Fruit fly (Drosophila melanogaster) whole organism, embryonic: ENCODE measurements around the gene Rad60.
A peak's percentile ranks its signal among the peaks of the same experiment; 100 is the strongest.

ENCODE experiments used
- Ada2b ChIP-seq: fragments of 200-800 bp; sonication (Bioruptor generic); IDR thresholded peaks from 2 replicates; pipeline ENCODE4 v1.3.6; 2022; ENCODE audit warnings: missing biosample characterization, missing genetic modification characterization
- Adf1 ChIP-seq: fragments of 200-800 bp; sonication (Bioruptor generic); IDR thresholded peaks from 2 replicates; pipeline ENCODE4 v1.3.6; 2022; ENCODE audit warnings: missing biosample characterization, missing genetic modification characterization
- Asciz ChIP-seq: fragments of 200-800 bp; sonication (Bioruptor generic); optimal IDR thresholded peaks from 2 replicates; lab custom pipeline; 2017; ENCODE audit warnings: missing biosample characterization, mild to moderate bottlenecking, missing genetic modification characterization, missing genetic modification reagents
- Atf6 ChIP-seq: fragments of 200-800 bp; sonication (Bioruptor generic); IDR thresholded peaks from 2 replicates; pipeline ENCODE4 v1.3.6; 2022; ENCODE audit warnings: missing biosample characterization, missing genetic modification characterization
- BtbVII ChIP-seq: fragments of 200-800 bp; sonication (Bioruptor generic); optimal IDR thresholded peaks from 3 replicates; lab custom pipeline; 2017; ENCODE audit warnings: missing biosample characterization, mild to moderate bottlenecking, missing genetic modification characterization
- CG10209 ChIP-seq: fragments of 200-800 bp; sonication (Bioruptor generic); optimal IDR thresholded peaks from 3 replicates; lab custom pipeline; 2017; ENCODE audit warnings: missing biosample characterization, mild to moderate bottlenecking, missing genetic modification characterization, missing genetic modification reagents
- CG10274 ChIP-seq: fragments of 200-800 bp; sonication (Bioruptor generic); optimal IDR thresholded peaks from 3 replicates; lab custom pipeline; 2017; ENCODE audit warnings: missing biosample characterization, mild to moderate bottlenecking, missing genetic modification characterization
- CG10543 ChIP-seq: fragments of 200-800 bp; sonication (Bioruptor generic); optimal IDR thresholded peaks from 3 replicates; lab custom pipeline; 2017; ENCODE audit warnings: missing biosample characterization, mild to moderate bottlenecking, missing genetic modification characterization, moderate library complexity
- CG11696 ChIP-seq: fragments of 200-800 bp; sonication (Bioruptor generic); IDR thresholded peaks from 2 replicates; pipeline ENCODE4 v1.3.6; 2022; ENCODE audit warnings: missing biosample characterization, missing genetic modification characterization
- CG12155 ChIP-seq: fragments of 200-800 bp; sonication (Bioruptor generic); optimal IDR thresholded peaks from 3 replicates; lab custom pipeline; 2016; ENCODE audit warnings: missing biosample characterization, missing genetic modification characterization
- CG1233 ChIP-seq: fragments of 200-800 bp; sonication (Bioruptor generic); optimal IDR thresholded peaks from 4 replicates; lab custom pipeline; 2018; ENCODE audit warnings: missing biosample characterization, mild to moderate bottlenecking, missing genetic modification characterization
- CG12744 ChIP-seq: fragments of 200-800 bp; sonication (Bioruptor generic); optimal IDR thresholded peaks from 2 replicates; lab custom pipeline; 2016; ENCODE audit warnings: missing biosample characterization, missing genetic modification characterization
- CG2116 ChIP-seq: fragments of 200-800 bp; sonication (Bioruptor generic); optimal IDR thresholded peaks from 3 replicates; lab custom pipeline; 2018; ENCODE audit warnings: missing biosample characterization, mild to moderate bottlenecking, missing genetic modification characterization
- CG32532 ChIP-seq: fragments of 200-800 bp; sonication (Bioruptor generic); IDR thresholded peaks from 2 replicates; pipeline ENCODE4 v1.3.6; 2022; ENCODE audit warnings: missing biosample characterization, missing genetic modification characterization
- CG7357 ChIP-seq: fragments of 200-800 bp; sonication (Bioruptor generic); IDR thresholded peaks from 3 replicates; pipeline ENCODE4 v1.3.6; 2022; ENCODE audit warnings: missing biosample characterization, missing genetic modification characterization
- CG7556 ChIP-seq: fragments of 200-800 bp; sonication (Bioruptor generic); optimal IDR thresholded peaks from 2 replicates; lab custom pipeline; 2017; ENCODE audit warnings: missing biosample characterization, mild to moderate bottlenecking, missing genetic modification characterization
- CG7839 ChIP-seq: fragments of 200-800 bp; sonication (Bioruptor generic); optimal IDR thresholded peaks from 3 replicates; lab custom pipeline; 2018; ENCODE audit warnings: missing biosample characterization, mild to moderate bottlenecking, missing genetic modification characterization, moderate library complexity
- CG8290 ChIP-seq, 3 experiments: fragments of 200-800 bp; sonication (Bioruptor generic); optimal IDR thresholded peaks; 2 replicates each; lab custom pipeline; 2016 to 2019; ENCODE audit warnings: missing biosample characterization in 3 of 3, missing genetic modification characterization in 3 of 3, mild to moderate bottlenecking in 2 of 3, moderate library complexity in 1 of 3
- CG8944 ChIP-seq: fragments of 200-800 bp; sonication (Bioruptor generic); optimal IDR thresholded peaks from 3 replicates; lab custom pipeline; 2016; ENCODE audit warnings: missing biosample characterization, missing genetic modification characterization
- CG9727 ChIP-seq: fragments of 200-800 bp; sonication (Bioruptor generic); optimal IDR thresholded peaks from 3 replicates; lab custom pipeline; 2017; ENCODE audit warnings: missing biosample characterization, mild to moderate bottlenecking, missing genetic modification characterization
- CG9932 ChIP-seq: fragments of 200-800 bp; sonication (Bioruptor generic); IDR thresholded peaks from 2 replicates; pipeline ENCODE4 v1.3.6; 2022; ENCODE audit warnings: missing biosample characterization, missing genetic modification characterization
- CoRest ChIP-seq: fragments of 200-800 bp; sonication (Bioruptor generic); optimal IDR thresholded peaks from 3 replicates; lab custom pipeline; 2018; ENCODE audit warnings: missing biosample characterization, mild to moderate bottlenecking, missing genetic modification characterization, moderate library complexity
- D19A ChIP-seq: fragments of 200-800 bp; optimal IDR thresholded peaks from 3 replicates; lab custom pipeline; 2019; ENCODE audit warnings: missing biosample characterization, mild to moderate bottlenecking, missing genetic modification characterization, moderate library complexity
- Dek ChIP-seq: fragments of 200-800 bp; sonication (Bioruptor generic); optimal IDR thresholded peaks from 3 replicates; lab custom pipeline; 2019; ENCODE audit warnings: missing biosample characterization, mild to moderate bottlenecking, missing genetic modification characterization, moderate library complexity
- HLH3B ChIP-seq: fragments of 200-800 bp; sonication (Bioruptor generic); IDR thresholded peaks from 2 replicates; pipeline ENCODE4 v1.3.6; 2022; ENCODE audit warnings: missing biosample characterization, missing genetic modification characterization
- Hey ChIP-seq: fragments of 200-800 bp; sonication (Bioruptor generic); optimal IDR thresholded peaks from 3 replicates; lab custom pipeline; 2018; ENCODE audit warnings: missing biosample characterization, mild to moderate bottlenecking, missing genetic modification characterization
- Hr51 ChIP-seq, 2 experiments: fragments of 200-800 bp; sonication (Bioruptor generic); optimal IDR thresholded peaks; 2 replicates in 1 of 2; 3 replicates in 1 of 2; lab custom pipeline; 2016 to 2018; ENCODE audit warnings: missing biosample characterization in 2 of 2, missing genetic modification characterization in 2 of 2, mild to moderate bottlenecking in 1 of 2, moderate library complexity in 1 of 2
- MBD-R2 ChIP-seq: fragments of 200-800 bp; sonication (Bioruptor generic); IDR thresholded peaks from 2 replicates; pipeline ENCODE4 v1.3.6; 2022; ENCODE audit warnings: missing biosample characterization, missing genetic modification characterization
- Meics ChIP-seq: fragments of 200-800 bp; sonication (Bioruptor generic); optimal IDR thresholded peaks from 2 replicates; lab custom pipeline; 2017; ENCODE audit warnings: missing biosample characterization, mild to moderate bottlenecking, missing genetic modification characterization
- Nf-YC ChIP-seq: fragments of 200-800 bp; optimal IDR thresholded peaks from 3 replicates; lab custom pipeline; 2019; ENCODE audit warnings: missing biosample characterization, mild to moderate bottlenecking, missing genetic modification characterization, moderate library complexity
- Oli ChIP-seq: fragments of 200-800 bp; sonication (Bioruptor generic); optimal IDR thresholded peaks from 2 replicates; lab custom pipeline; 2018; ENCODE audit warnings: missing biosample characterization, mild to moderate bottlenecking, missing genetic modification characterization, moderate library complexity
- Spps ChIP-seq: fragments of 200-800 bp; sonication (Bioruptor generic); optimal IDR thresholded peaks from 2 replicates; lab custom pipeline; 2018; ENCODE audit warnings: missing biosample characterization, mild to moderate bottlenecking, missing genetic modification characterization
- TFAM ChIP-seq: fragments of 200-800 bp; sonication (Bioruptor generic); optimal IDR thresholded peaks from 2 replicates; lab custom pipeline; 2017; ENCODE audit warnings: missing biosample characterization, missing genetic modification characterization, inconsistent platforms
- amos ChIP-seq: fragments of 200-800 bp; sonication (Bioruptor generic); IDR thresholded peaks from 2 replicates; pipeline ENCODE4 v1.3.6; 2022; ENCODE audit warnings: missing biosample characterization, missing genetic modification characterization; ENCODE audit not compliant: partially characterized antibody
- caup ChIP-seq: fragments of 200-800 bp; sonication (Bioruptor generic); optimal IDR thresholded peaks from 3 replicates; lab custom pipeline; 2017; ENCODE audit warnings: missing biosample characterization, mild to moderate bottlenecking, missing genetic modification characterization, moderate library complexity; ENCODE audit not compliant: severe bottlenecking
- danr ChIP-seq: fragments of 200-800 bp; sonication (Bioruptor generic); IDR thresholded peaks from 2 replicates; pipeline ENCODE4 v1.3.6; 2022; ENCODE audit warnings: missing biosample characterization, missing genetic modification characterization
- ems ChIP-seq: fragments of 200-800 bp; sonication (Bioruptor generic); optimal IDR thresholded peaks from 3 replicates; lab custom pipeline; 2016; ENCODE audit warnings: missing biosample characterization, missing genetic modification characterization
- fd3F ChIP-seq: fragments of 200-800 bp; sonication (Bioruptor generic); optimal IDR thresholded peaks from 2 replicates; lab custom pipeline; 2018; ENCODE audit warnings: missing biosample characterization, mild to moderate bottlenecking, missing genetic modification characterization, moderate library complexity
- hkb ChIP-seq, 2 experiments: fragments of 200-800 bp in 1 of 2; fragments of >200 bp in 1 of 2; sonication (Bioruptor generic) in 1 of 2; IDR thresholded peaks in 1 of 2; optimal IDR thresholded peaks in 1 of 2; 2 replicates each; pipeline versions ENCODE4 v1.3.6 to Lab custom; 2017 to 2022; ENCODE audit warnings: missing biosample characterization in 1 of 2, missing genetic modification characterization in 1 of 2
- lab ChIP-seq: fragments of 200-800 bp; sonication (Bioruptor generic); optimal IDR thresholded peaks from 3 replicates; lab custom pipeline; 2017; ENCODE audit warnings: missing biosample characterization, missing genetic modification characterization, mild to moderate bottlenecking, moderate library complexity, missing genetic modification reagents
- nau ChIP-seq: fragments of 200-800 bp; sonication (Bioruptor generic); optimal IDR thresholded peaks from 3 replicates; lab custom pipeline; 2017; ENCODE audit warnings: missing biosample characterization, mild to moderate bottlenecking, missing genetic modification characterization, missing genetic modification reagents
- otp ChIP-seq: fragments of 200-800 bp; sonication (Bioruptor generic); IDR thresholded peaks from 3 replicates; pipeline ENCODE4, ENCODE4 v1.3.6; 2022; ENCODE audit warnings: missing biosample characterization, missing genetic modification characterization
- shn ChIP-seq: fragments of 200-800 bp; sonication (Bioruptor generic); optimal IDR thresholded peaks from 3 replicates; lab custom pipeline; 2016; ENCODE audit warnings: missing biosample characterization, missing genetic modification characterization
- sob ChIP-seq: fragments of 200-800 bp; sonication (Bioruptor generic); IDR thresholded peaks from 2 replicates; pipeline ENCODE4 v1.3.6; 2022; ENCODE audit warnings: missing biosample characterization, missing genetic modification characterization
- ssp ChIP-seq: fragments of 200-800 bp; sonication (Bioruptor generic); IDR thresholded peaks from 2 replicates; pipeline ENCODE4 v1.3.6; 2022; ENCODE audit warnings: missing biosample characterization, missing genetic modification characterization
- sug ChIP-seq: fragments of 200-800 bp; optimal IDR thresholded peaks from 2 replicates; lab custom pipeline; 2019; ENCODE audit warnings: missing biosample characterization, mild to moderate bottlenecking, missing genetic modification characterization, moderate library complexity
- tgo ChIP-seq: fragments of 200-800 bp; sonication (Bioruptor generic); IDR thresholded peaks from 3 replicates; pipeline ENCODE4 v1.3.6; 2022; ENCODE audit warnings: missing biosample characterization, missing genetic modification characterization
- wdn ChIP-seq: fragments of 200-800 bp; sonication (Bioruptor generic); IDR thresholded peaks from 2 replicates; pipeline ENCODE4 v1.3.6; 2022; ENCODE audit warnings: missing biosample characterization, missing genetic modification characterization
- zfh2 ChIP-seq: fragments of 200-800 bp; sonication (Bioruptor generic); optimal IDR thresholded peaks from 2 replicates; lab custom pipeline; 2016; ENCODE audit warnings: missing biosample characterization, missing genetic modification characterization

Rad60 gene

DNA sequence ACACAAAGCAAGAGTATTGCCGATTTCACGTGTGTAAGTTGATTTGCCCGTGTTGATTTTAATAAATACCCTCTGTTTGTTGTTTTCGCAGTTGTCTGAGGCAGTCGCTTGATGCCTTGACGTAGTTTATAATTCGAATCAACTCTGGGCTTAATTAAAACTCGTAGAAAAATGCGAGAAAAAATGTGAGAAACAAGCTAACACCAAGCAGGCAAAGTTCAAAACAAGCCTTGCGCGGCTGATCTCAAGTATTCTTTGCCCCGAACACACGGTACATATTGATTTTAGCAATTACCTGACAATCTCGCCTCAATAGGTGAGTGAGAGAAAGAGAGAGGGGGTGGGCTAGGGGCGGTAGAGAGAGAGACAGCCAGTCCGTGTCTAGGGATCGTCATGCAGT, 26.0 kb downstream of the Rad60 start (continued):
- TF ChIP-seq CG2116 (peak; percentile 7), CG7556 (GFP tag; lab: Kevin White, UChicago) (peak; percentile 16), nau (peak; percentile 13), TFAM (GFP tag; lab: Kevin White, UChicago) (no peak), CG7839 (peak; percentile 19), fd3F (peak; percentile 38), CG10543 (GFP tag; lab: Kevin White, UChicago) (peak; percentile 77), CoRest (tag; lab: Kevin White, UChicago) (peak; percentile 33), D19A (peak; percentile 15), otp (GFP tag; lab: Robert Waterston, UW) (peak; percentile 63; the same call in 1 of the 3 replicates), CG7357 (GFP tag; lab: Robert Waterston, UW) (no peak), CG8944 (no peak), Asciz (GFP tag; lab: Kevin White, UChicago) (peak; percentile 27), zfh2 (peak; percentile 28), HLH3B (peak; percentile 22; the same call in 1 of the 2 replicates), BtbVII (GFP tag; lab: Kevin White, UChicago) (peak; percentile 66), MBD-R2 (no peak), CG10274 (peak; percentile 16), ems (GFP tag; lab: Kevin White, UChicago) (peak; percentile 26), Hr51 (GFP tag; optimal IDR thresholded peaks at IDR 0.05; lab: Kevin White, UChicago) (peak in 1 of 2 experiments; percentile 45), tgo (GFP tag; lab: Robert Waterston, UW) (no peak; the same call in 2 of the 3 replicates), CG32532 (peak; percentile 53; the same call in 1 of the 2 replicates), Ada2b (GFP tag; lab: Robert Waterston, UW) (peak; percentile 51; the same call in 1 of the 2 replicates), caup (GFP tag; lab: Kevin White, UChicago) (peak; percentile 63), Meics (GFP tag; lab: Kevin White, UChicago) (peak; percentile 72), Hey (tag; lab: Kevin White, UChicago) (peak; percentile 10), sob (GFP tag; lab: Robert Waterston, UW) (peak; percentile 64; the same call in 1 of the 2 replicates), CG12155 (no peak), CG9727 (GFP tag; lab: Kevin White, UChicago) (peak; percentile 34), shn (GFP tag; lab: Kevin White, UChicago) (peak; percentile 9), amos (GFP tag; lab: Robert Waterston, UW) (no peak), wdn (peak; percentile 50; the same call in 1 of the 2 replicates), Dek (peak; percentile 41), Adf1 (GFP tag; lab: Robert Waterston, UW) (peak; percentile 47), sug (peak; percentile 32), Spps (no peak), CG10209 (GFP tag; lab: Kevin White, UChicago) (peak; percentile 53), CG8290 (GFP tag; optimal IDR thresholded peaks at IDR 0.05; lab: Kevin White, UChicago) (no peak), CG8290 (tag; optimal IDR thresholded peaks at IDR 0.05; lab: Kevin White, UChicago) (peak in 1 of 2 experiments; percentile 76), ssp (GFP tag; lab: Robert Waterston, UW) (no peak), CG11696 (peak; percentile 54; the same call in 1 of the 2 replicates), CG12744 (GFP tag; lab: Kevin White, UChicago) (peak; percentile 9), CG9932 (GFP tag; lab: Robert Waterston, UW) (peak; percentile 50; the same call in 1 of the 2 replicates), CG1233 (peak; percentile 50), Nf-YC (tag; lab: Kevin White, UChicago) (peak; percentile 4), danr (GFP tag; lab: Robert Waterston, UW) (0 out of 2 replicates have a peak, but pooled peaks have one; percentile 12), hkb (optimal IDR thresholded peaks at IDR 0.05; lab: Kevin White, UChicago) (no peak), hkb (GFP tag; IDR thresholded peaks at IDR 0.05; lab: Robert Waterston, UW) (peak; percentile 46; the same call in 1 of the 2 replicates), Atf6 (GFP tag; lab: Robert Waterston, UW) (peak; percentile 79), Oli (tag; lab: Kevin White, UChicago) (peak; percentile 3), lab (GFP tag; lab: Kevin White, UChicago) (peak; percentile 81)
